Worm (Caenorhabditis elegans) whole organism, midembryonic: Measurements from ENCODE around the gene fbxa-104.

Experiments used
- T22C8.4 ChIP-seq: fragments of 200-800 bp; sonication (Bioruptor generic); IDR thresholded peaks from 2 replicates; pipeline ENCODE4 v1.3.6; 2022; ENCODE audit warnings: missing genetic modification characterization, missing compliant biosample characterization
- cog-1 ChIP-seq: sonication (generic microtip); optimal IDR thresholded peaks from 2 replicates; lab custom pipeline; 2016; ENCODE audit warnings: missing genetic modification characterization, missing compliant biosample characterization
- flt-1 ChIP-seq: fragments of 200-800 bp; sonication (Bioruptor generic); IDR thresholded peaks from 2 replicates; pipeline ENCODE4 v1.3.6; 2022; ENCODE audit warnings: missing genetic modification characterization, missing compliant biosample characterization
- klf-2 ChIP-seq: fragments of 200-800 bp; sonication (Bioruptor generic); conservative IDR thresholded peaks from 2 replicates; pipeline ENCODE4 v1.3.6; 2022; ENCODE audit warnings: missing genetic modification reagents, missing genetic modification characterization, missing compliant biosample characterization
- med-1 ChIP-seq: sonication (generic microtip); optimal IDR thresholded peaks from 2 replicates; lab custom pipeline; 2017; ENCODE audit warnings: missing genetic modification characterization, mild to moderate bottlenecking, missing compliant biosample characterization, antibody characterized with exemption, missing genetic modification reagents; ENCODE audit not compliant: insufficient read depth
- ref-1 ChIP-seq: fragments of 200-800 bp; sonication (Bioruptor generic); conservative IDR thresholded peaks from 2 replicates; pipeline ENCODE4 v1.3.6; 2022; ENCODE audit warnings: missing genetic modification reagents, missing genetic modification characterization, missing compliant biosample characterization
- tab-1 ChIP-seq: fragments of 200-800 bp; sonication (Bioruptor generic); IDR thresholded peaks from 2 replicates; pipeline ENCODE4 v1.3.6; 2022; ENCODE audit warnings: missing genetic modification characterization, missing compliant biosample characterization
- ztf-23 ChIP-seq: fragments of 200-800 bp; sonication (Bioruptor generic); IDR thresholded peaks from 2 replicates; pipeline ENCODE4 v1.3.6; 2022; ENCODE audit warnings: missing genetic modification reagents, missing genetic modification characterization, missing compliant biosample characterization
- ztf-29 ChIP-seq: fragments of 200-800 bp; sonication (Bioruptor generic); IDR thresholded peaks from 2 replicates; pipeline ENCODE4 v1.3.6; 2022; ENCODE audit warnings: missing genetic modification reagents, missing genetic modification characterization, missing compliant biosample characterization

fbxa-104 gene

ce11 chrV:15448865-15449264, 25.4 kb upstream of the fbxa-104 start, which contains the start of gene T26H5.14:
T26H5.14 (plus strand) TSS chrV:15449165.
- TF ChIP-seq ref-1 (GFP tag; lab: Robert Waterston, UW) (no peak), ztf-23 (GFP tag; lab: Robert Waterston, UW) (no peak), tab-1 (no peak), ztf-29 (GFP tag; lab: Robert Waterston, UW) (no peak), cog-1 (tag; lab: Kevin White, UChicago) (no peak), klf-2 (GFP tag; lab: Robert Waterston, UW) (no peak), med-1 (GFP tag; lab: Kevin White, UChicago) (no peak), flt-1 (GFP tag; lab: Robert Waterston, UW) (no peak), T22C8.4 (GFP tag; lab: Robert Waterston, UW) (no peak)

- TF ChIP-seq ref-1 (GFP tag; lab: Robert Waterston, UW) (no peak), ztf-23 (GFP tag; lab: Robert Waterston, UW) (no peak), ztf-29 (GFP tag; lab: Robert Waterston, UW) (no peak), cog-1 (tag; lab: Kevin White, UChicago) (no peak), klf-2 (GFP tag; lab: Robert Waterston, UW) (no peak), med-1 (GFP tag; lab: Kevin White, UChicago) (no peak), flt-1 (GFP tag; lab: Robert Waterston, UW) (no peak), tab-1 (no peak), T22C8.4 (GFP tag; lab: Robert Waterston, UW) (no peak)
These were observed 24.9 kb upstream of the fbxa-104 start, which contains the start of gene T26H5.4 for ce11 chrV:15448408-15448807. T26H5.4 (minus strand) TSS chrV:15448701.

DNA sequence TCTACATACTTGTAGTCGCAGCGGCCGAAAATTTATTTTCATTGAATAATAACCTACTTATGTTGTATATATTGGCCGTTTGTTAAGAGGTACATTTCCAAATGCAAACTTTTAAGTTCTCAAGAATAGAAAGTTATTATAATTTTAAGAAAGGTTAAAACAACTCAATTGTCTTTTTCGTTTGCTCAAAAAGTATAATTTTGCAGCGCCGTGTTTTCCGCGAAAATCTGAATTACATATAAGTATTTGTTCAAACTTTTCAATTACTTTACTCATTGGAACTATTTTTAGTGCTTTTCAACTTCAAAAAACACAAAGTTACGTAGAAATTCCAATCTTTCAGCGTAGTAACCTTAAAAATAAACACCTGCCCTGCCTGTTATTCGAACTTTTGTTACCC, 22.0 kb upstream of the fbxa-104 start, which contains the start of gene srh-239:
TSS of gene srh-239 (plus strand) at position 301 of the 400 bp plus-strand sequence.
- TF ChIP-seq T22C8.4 (GFP tag; lab: Robert Waterston, UW), result no peak
- no peak for TF ChIP-seq tab-1
- no peak for TF ChIP-seq ztf-23 (GFP tag; lab: Robert Waterston, UW)
- TF ChIP-seq flt-1 (GFP tag; lab: Robert Waterston, UW), result no peak
- no peak for TF ChIP-seq med-1 (GFP tag; lab: Kevin White, UChicago)
- no peak for TF ChIP-seq cog-1 (tag; lab: Kevin White, UChicago)
- no peak for TF ChIP-seq ztf-29 (GFP tag; lab: Robert Waterston, UW)
- no peak for TF ChIP-seq ref-1 (GFP tag; lab: Robert Waterston, UW)
- no peak for TF ChIP-seq klf-2 (GFP tag; lab: Robert Waterston, UW)

- TF ChIP-seq ztf-29 (GFP tag; lab: Robert Waterston, UW) (no peak), med-1 (GFP tag; lab: Kevin White, UChicago) (no peak), klf-2 (GFP tag; lab: Robert Waterston, UW) (no peak), tab-1 (no peak), ztf-23 (GFP tag; lab: Robert Waterston, UW) (no peak), flt-1 (GFP tag; lab: Robert Waterston, UW) (no peak), ref-1 (GFP tag; lab: Robert Waterston, UW) (no peak), T22C8.4 (GFP tag; lab: Robert Waterston, UW) (no peak), cog-1 (tag; lab: Kevin White, UChicago) (no peak)
These were observed 21.1 kb upstream of the fbxa-104 start, which contains the start of gene T26H5.9 for ce11 chrV:15444615-15445014. T26H5.9 (plus strand) TSS chrV:15444916.

ce11 chrV:15444188-15444587, 20.7 kb upstream of the fbxa-104 start, which contains the start of gene T26H5.11:
T26H5.11 (minus strand) TSS chrV:15444288.
- no peak for TF ChIP-seq flt-1 (GFP tag; lab: Robert Waterston, UW)
- no peak for TF ChIP-seq ztf-23 (GFP tag; lab: Robert Waterston, UW)
- TF ChIP-seq ref-1 (GFP tag; lab: Robert Waterston, UW), result no peak
- TF ChIP-seq med-1 (GFP tag; lab: Kevin White, UChicago), result no peak
- TF ChIP-seq T22C8.4 (GFP tag; lab: Robert Waterston, UW), result no peak
- no peak for TF ChIP-seq tab-1
- no peak for TF ChIP-seq ztf-29 (GFP tag; lab: Robert Waterston, UW)
- no peak for TF ChIP-seq cog-1 (tag; lab: Kevin White, UChicago)
- no peak for TF ChIP-seq klf-2 (GFP tag; lab: Robert Waterston, UW)

DNA sequence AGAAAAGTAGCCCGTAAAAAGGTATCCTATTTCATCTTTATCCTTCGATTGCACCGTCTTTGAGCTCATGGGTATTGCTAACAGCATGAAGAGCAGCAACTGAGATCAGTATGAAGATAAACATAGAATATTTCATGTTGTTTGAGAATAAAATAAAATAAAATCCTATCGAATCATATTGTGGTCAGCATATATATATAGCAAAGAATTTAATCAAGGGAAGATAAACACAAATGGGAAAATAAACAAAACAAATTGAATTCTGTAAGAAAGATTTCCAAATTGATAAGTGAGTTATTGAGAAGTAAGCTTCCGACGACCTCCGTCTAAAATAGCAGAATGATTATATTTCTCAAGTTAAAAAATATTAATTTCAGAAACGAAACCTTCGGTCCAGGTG, 20.2 kb upstream of the fbxa-104 start, which contains the start of gene T26H5.10:
TSS of gene T26H5.10 (minus strand) at position 101 of the 400 bp plus-strand sequence.
- TF ChIP-seq tab-1, result no peak
- TF ChIP-seq ztf-29 (GFP tag; lab: Robert Waterston, UW), result no peak
- TF ChIP-seq med-1 (GFP tag; lab: Kevin White, UChicago), result no peak
- no peak for TF ChIP-seq ztf-23 (GFP tag; lab: Robert Waterston, UW)
- TF ChIP-seq cog-1 (tag; lab: Kevin White, UChicago), result no peak
- TF ChIP-seq ref-1 (GFP tag; lab: Robert Waterston, UW), result no peak
- no peak for TF ChIP-seq T22C8.4 (GFP tag; lab: Robert Waterston, UW)
- TF ChIP-seq flt-1 (GFP tag; lab: Robert Waterston, UW), result no peak
- no peak for TF ChIP-seq klf-2 (GFP tag; lab: Robert Waterston, UW)

ce11 chrV:15442384-15442783, 18.9 kb upstream of the fbxa-104 start:
- TF ChIP-seq flt-1 (GFP tag; lab: Robert Waterston, UW), result no peak
- TF ChIP-seq med-1 (GFP tag; lab: Kevin White, UChicago), result no peak
- TF ChIP-seq cog-1 (tag; lab: Kevin White, UChicago), result no peak
- no peak for TF ChIP-seq ztf-23 (GFP tag; lab: Robert Waterston, UW)

DNA sequence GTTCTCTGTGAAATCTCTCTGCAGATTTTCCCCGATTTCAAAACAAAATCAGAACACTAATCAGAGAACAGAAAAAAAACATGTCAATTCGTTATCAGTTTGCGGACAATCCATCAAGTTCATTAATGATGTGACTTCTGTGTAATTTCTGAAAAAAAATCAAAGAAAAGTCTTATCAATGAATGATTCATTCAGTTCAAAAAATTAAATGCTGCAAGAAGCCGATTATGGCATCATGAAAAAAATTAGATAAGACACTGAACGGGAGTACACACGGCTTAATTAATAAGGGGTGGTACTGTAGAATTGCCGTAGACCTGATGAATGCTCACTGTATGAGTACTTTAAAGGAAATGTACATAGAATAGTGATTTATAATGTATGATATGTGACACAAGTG, 12.7 kb upstream of the fbxa-104 start:
- TF ChIP-seq klf-2 (GFP tag; lab: Robert Waterston, UW) (no peak), cog-1 (tag; lab: Kevin White, UChicago) (no peak), T22C8.4 (GFP tag; lab: Robert Waterston, UW) (no peak), med-1 (GFP tag; lab: Kevin White, UChicago) (no peak), flt-1 (GFP tag; lab: Robert Waterston, UW) (no peak), ref-1 (GFP tag; lab: Robert Waterston, UW) (no peak), ztf-29 (GFP tag; lab: Robert Waterston, UW) (no peak), ztf-23 (GFP tag; lab: Robert Waterston, UW) (no peak), tab-1 (no peak)

- TF ChIP-seq tab-1, result no peak
- TF ChIP-seq klf-2 (GFP tag; lab: Robert Waterston, UW), result no peak
- no peak for TF ChIP-seq ztf-23 (GFP tag; lab: Robert Waterston, UW)
- no peak for TF ChIP-seq ref-1 (GFP tag; lab: Robert Waterston, UW)
- no peak for TF ChIP-seq ztf-29 (GFP tag; lab: Robert Waterston, UW)
- TF ChIP-seq T22C8.4 (GFP tag; lab: Robert Waterston, UW), result no peak
- no peak for TF ChIP-seq cog-1 (tag; lab: Kevin White, UChicago)
- no peak for TF ChIP-seq med-1 (GFP tag; lab: Kevin White, UChicago)
- no peak for TF ChIP-seq flt-1 (GFP tag; lab: Robert Waterston, UW)
These were observed 11.2 kb upstream of the fbxa-104 start for ce11 chrV:15434647-15435046.
